Worm (Caenorhabditis elegans): ENCODE results near the gene lmtr-2.

The lmtr-2 gene

ce11 chrV:8031121-8031520 is 20.2 kb upstream of the lmtr-2 start, which contains the start of gene vars-1 (continued):
- no peak for TF ChIP-seq aly-2 (tag; optimal IDR thresholded peaks at IDR 0.05)
- TF ChIP-seq unc-130 (GFP tag; optimal IDR thresholded peaks at IDR 0.05), result no peak
- TF ChIP-seq fkh-10 (GFP tag; optimal IDR thresholded peaks at IDR 0.05), result peak; percentile 7
- TF ChIP-seq nhr-102 (tag; optimal IDR thresholded peaks at IDR 0.05), result no peak
- 0 out of 2 replicates have a peak, but pooled peaks have one; percentile 31 for TF ChIP-seq snpc-1.2 (GFP tag; IDR thresholded peaks at IDR 0.05)
- TF ChIP-seq mdl-1 (tag; optimal IDR thresholded peaks at IDR 0.05), result no peak
- TF ChIP-seq D1046.2 (GFP tag; IDR thresholded peaks at IDR 0.05), result no peak
- TF ChIP-seq mes-2 (tag; optimal IDR thresholded peaks at IDR 0.05; ENCODE audit: poor library complexity, severe bottlenecking), result peak; percentile 58
- peak; percentile 46 for TF ChIP-seq T20F7.1 (GFP tag; optimal IDR thresholded peaks at IDR 0.05)
- no peak for TF ChIP-seq Y75B8A.6 (GFP tag; IDR thresholded peaks at IDR 0.05)
- no peak for TF ChIP-seq snpc-4 (tag; optimal IDR thresholded peaks at IDR 0.05)
- TF ChIP-seq daf-16 (GFP tag; optimal IDR thresholded peaks at IDR 0.05), result no peak
- TF ChIP-seq daf-16 (tag; optimal IDR thresholded peaks at IDR 0.05), result peak; percentile 37
- peak; percentile 93 for TF ChIP-seq dpl-1 (GFP tag; optimal IDR thresholded peaks at IDR 0.05)
- no peak for TF ChIP-seq lin-1 (GFP tag; IDR thresholded peaks at IDR 0.05)
- peak; percentile 49 for TF ChIP-seq hlh-30 (tag; optimal IDR thresholded peaks at IDR 0.05; ENCODE audit: insufficient read depth)
- no peak for TF ChIP-seq jun-1 (tag; optimal IDR thresholded peaks at IDR 0.05)
- TF ChIP-seq aha-1 (tag), result peak; percentile 11
- no peak for TF ChIP-seq nhr-111 (GFP tag; optimal IDR thresholded peaks at IDR 0.05)
- no peak for TF ChIP-seq unc-62 (GFP tag; optimal IDR thresholded peaks at IDR 0.05 in 1 of 2)
- no peak for TF ChIP-seq unc-62 (tag; optimal IDR thresholded peaks at IDR 0.05)
- no peak for TF ChIP-seq hif-1 (tag; optimal IDR thresholded peaks at IDR 0.05)
- no peak for TF ChIP-seq nhr-41 (GFP tag; IDR thresholded peaks at IDR 0.05)
- TF ChIP-seq mxl-3 (GFP tag; optimal IDR thresholded peaks at IDR 0.05), result no peak
- TF ChIP-seq ces-1 (GFP tag; optimal IDR thresholded peaks at IDR 0.05), result no peak
- no peak for TF ChIP-seq Y105C5A.15 (GFP tag; IDR thresholded peaks at IDR 0.05)
- TF ChIP-seq ceh-28 (tag; optimal IDR thresholded peaks at IDR 0.05), result no peak
- TF ChIP-seq madf-9 (GFP tag; conservative IDR thresholded peaks at IDR 0.05), result no peak
- no peak for TF ChIP-seq nhr-42 (GFP tag; IDR thresholded peaks at IDR 0.05)
- no peak for TF ChIP-seq arid-1 (GFP tag; conservative IDR thresholded peaks at IDR 0.05)

DNA sequence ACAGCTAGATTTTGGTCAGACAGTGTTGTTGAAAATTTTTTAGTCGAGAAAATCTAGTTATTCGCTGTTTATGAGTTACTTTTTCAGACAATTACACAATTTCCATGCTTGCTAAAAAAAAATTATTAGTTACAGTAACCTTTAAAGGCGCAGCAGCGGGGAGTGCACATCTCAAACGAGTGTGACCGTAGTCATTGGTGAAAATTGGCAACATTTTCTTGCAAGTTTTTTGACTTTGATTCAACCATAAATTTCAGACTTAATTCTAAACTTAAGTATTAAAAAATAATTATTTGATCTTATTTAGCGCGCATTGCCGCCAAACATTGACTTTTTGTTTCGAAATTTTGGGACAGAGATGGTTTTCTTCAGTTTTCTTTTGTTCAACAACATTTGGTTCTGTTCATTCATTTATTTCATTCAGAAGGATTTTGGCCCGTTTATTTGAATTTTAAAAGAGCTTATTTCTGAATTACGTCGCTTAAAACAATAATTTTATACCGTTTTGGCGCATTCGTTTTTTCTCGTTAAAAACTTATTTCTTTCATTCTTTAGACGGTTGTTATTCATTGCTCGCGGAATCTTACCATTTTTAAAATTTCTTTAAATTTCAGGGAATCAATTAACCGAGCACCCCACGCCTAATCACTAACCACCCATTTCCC is 18.1 kb upstream of the lmtr-2 start, which contains the start of gene oma-2:
Gene oma-2, plus strand, starts transcription at position 615 of the 665 bp plus-strand sequence.
- TF ChIP-seq lsy-2 (tag; optimal IDR thresholded peaks at IDR 0.05) (peak in 1 of 2 experiments; percentile 25), unc-130 (GFP tag; optimal IDR thresholded peaks at IDR 0.05) (peak; percentile 33), dve-1 (tag; optimal IDR thresholded peaks at IDR 0.05; ENCODE audit: insufficient read depth) (no peak), lin-38 (GFP tag; IDR thresholded peaks at IDR 0.05) (peak; percentile 34), lin-29 (GFP tag; IDR thresholded peaks at IDR 0.05) (no peak), F49E8.2 (tag; optimal IDR thresholded peaks at IDR 0.05; ENCODE audit: borderline replicate concordance) (peak; percentile 35), lin-13 (GFP tag; optimal IDR thresholded peaks at IDR 0.05) (peak; percentile 33)

DNA sequence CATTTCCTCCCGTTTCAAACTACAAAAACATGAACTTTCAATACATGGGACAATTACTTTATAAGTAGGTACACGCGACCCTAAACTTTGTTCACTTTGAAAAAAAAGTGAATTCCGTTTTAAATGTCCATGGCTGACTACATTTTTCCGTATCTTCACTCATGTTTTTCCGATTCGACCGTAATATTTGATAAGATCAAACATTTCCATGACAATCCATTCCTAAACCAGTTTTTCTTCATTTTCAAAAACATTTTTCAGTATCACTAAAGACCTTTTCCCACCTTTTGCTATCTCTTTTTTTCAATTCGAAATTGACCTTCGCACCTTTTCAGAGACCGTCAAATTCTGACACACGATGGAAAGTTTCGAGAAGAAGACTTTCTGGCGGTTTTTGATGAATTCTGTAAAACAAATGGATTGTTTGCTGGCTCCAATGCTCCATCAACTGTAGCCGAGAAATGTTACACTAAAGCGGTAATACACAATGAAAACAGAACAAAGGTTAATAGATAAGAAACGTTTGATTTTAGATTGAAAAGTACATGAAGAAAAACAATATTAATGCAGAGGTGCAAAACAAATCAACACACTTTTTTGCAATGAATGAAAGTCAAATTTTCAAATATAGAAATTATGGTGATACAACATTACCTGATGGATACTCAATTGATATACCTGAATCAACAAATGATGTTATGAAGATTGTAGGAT is 16.7 kb upstream of the lmtr-2 start:
- no peak for TF ChIP-seq duxl-1 (tag; optimal IDR thresholded peaks at IDR 0.05; ENCODE audit: poor library complexity)
- no peak for TF ChIP-seq spr-3 (GFP tag; optimal IDR thresholded peaks at IDR 0.05)
- peak; percentile 39 for TF ChIP-seq dmd-6 (GFP tag; IDR thresholded peaks at IDR 0.05)
- TF ChIP-seq nhr-48 (tag; optimal IDR thresholded peaks at IDR 0.05), result peak; percentile 18
- peak; percentile 5 for TF ChIP-seq pqm-1 (tag; optimal IDR thresholded peaks at IDR 0.05)
- no peak for TF ChIP-seq daf-16 (GFP tag; optimal IDR thresholded peaks at IDR 0.05)
- peak; percentile 73 for TF ChIP-seq daf-16 (tag; optimal IDR thresholded peaks at IDR 0.05)
- TF ChIP-seq F44E2.7 (GFP tag; IDR thresholded peaks at IDR 0.05), result no peak
- 0 out of 2 replicates have a peak, but pooled peaks have one; percentile 26 for TF ChIP-seq Y75B8A.6 (GFP tag; IDR thresholded peaks at IDR 0.05)
- TF ChIP-seq nhr-28 (tag; optimal IDR thresholded peaks at IDR 0.05), result peak; percentile 60
- peak; percentile 3 for TF ChIP-seq nhr-76 (tag; optimal IDR thresholded peaks at IDR 0.05)
- TF ChIP-seq mxl-2 (GFP tag; conservative IDR thresholded peaks at IDR 0.05), result no peak
- no peak for TF ChIP-seq hlh-30 (tag; optimal IDR thresholded peaks at IDR 0.05; ENCODE audit: insufficient read depth)

Data from whole organism, L4 larva.